Fruit fly (Drosophila melanogaster): ENCODE data around the gene CG7377.
A peak's percentile ranks its signal among the peaks of the same experiment; 100 is the strongest.

Gene CG7377

DNA sequence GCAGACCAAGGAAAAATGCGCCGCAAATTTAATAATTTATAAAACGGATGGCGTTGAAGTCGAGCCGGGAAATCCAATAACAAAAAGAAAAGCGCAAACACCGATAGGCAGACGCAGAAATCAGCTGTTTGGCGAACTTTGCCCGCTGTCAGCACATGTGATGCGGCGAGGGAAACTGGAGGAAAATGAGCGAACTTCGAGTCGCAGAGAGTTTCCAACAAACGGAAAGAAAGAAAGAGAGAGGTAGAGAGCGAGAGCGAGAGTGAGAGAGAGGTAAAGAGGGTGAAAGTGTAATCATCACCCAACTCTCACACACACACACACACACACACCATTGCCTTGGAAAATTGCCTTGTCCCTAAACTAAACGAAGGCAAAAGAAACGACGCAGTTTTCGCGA is 32.3 kb upstream of the CG7377 start (continued):
- TF ChIP-seq fkh (GFP tag; optimal IDR thresholded peaks at IDR 0.05): no peak
- TF ChIP-seq salr (GFP tag; optimal IDR thresholded peaks at IDR 0.05): peak in 1 of 2 experiments; percentile 11
- TF ChIP-seq OdsH (GFP tag; optimal IDR thresholded peaks at IDR 0.05): no peak
- TF ChIP-seq CG4318 (GFP tag; optimal IDR thresholded peaks at IDR 0.05): no peak
- TF ChIP-seq CG11762 (GFP tag; optimal IDR thresholded peaks at IDR 0.05; ENCODE audit: insufficient read depth): peak; percentile 8
- TF ChIP-seq svp (GFP tag): peak; percentile 74
- TF ChIP-seq CG6854 (GFP tag; optimal IDR thresholded peaks at IDR 0.05): no peak

- TF ChIP-seq Hr39 (GFP tag; optimal IDR thresholded peaks at IDR 0.05) (peak; percentile 33), ss (GFP tag; optimal IDR thresholded peaks at IDR 0.05) (peak; percentile 15 to 30), svp (GFP tag) (peak; percentile 98), fkh (GFP tag; optimal IDR thresholded peaks at IDR 0.05) (no peak), CG6163 (GFP tag; IDR thresholded peaks at IDR 0.05) (peak; percentile 34; the same call in 2 of the 3 replicates), CG10669 (GFP tag; optimal IDR thresholded peaks at IDR 0.05) (no peak), esn (GFP tag; optimal IDR thresholded peaks at IDR 0.05) (no peak)
Observed at dm6 chr3L:11560885-11561284, 28.6 kb upstream of the CG7377 start.

dm6 chr3L:11561946-11562760 is 27.3 kb upstream of the CG7377 start, which contains the start of the genes CG7394 and Mob2:
CG7394 (plus strand) TSS chr3L:11561996.
Mob2 (minus strand) TSS chr3L:11562233.
- TF ChIP-seq cyc (GFP tag; optimal IDR thresholded peaks at IDR 0.05) (peak; percentile 88), Ets96B (tag; optimal IDR thresholded peaks at IDR 0.05) (peak; percentile 85), Eip75B (GFP tag; optimal IDR thresholded peaks at IDR 0.05) (peak; percentile 84), Smox (GFP tag; optimal IDR thresholded peaks at IDR 0.05) (peak; percentile 92), fd59A (GFP tag; optimal IDR thresholded peaks at IDR 0.05) (peak; percentile 73), OdsH (GFP tag; optimal IDR thresholded peaks at IDR 0.05) (peak; percentile 92), CG11762 (GFP tag; optimal IDR thresholded peaks at IDR 0.05; ENCODE audit: insufficient read depth) (peak; percentile 68), svp (GFP tag) (peak; percentile 96), dsx (GFP tag; optimal IDR thresholded peaks at IDR 0.05; ENCODE audit: poor library complexity, severe bottlenecking) (peak; percentile 80), CG8632 (GFP tag; optimal IDR thresholded peaks at IDR 0.05) (peak; percentile 88), Sox14 (GFP tag; optimal IDR thresholded peaks at IDR 0.05) (peak; percentile 89), fd85E (GFP tag; optimal IDR thresholded peaks at IDR 0.05) (peak; percentile 63), eg (GFP tag; IDR thresholded peaks at IDR 0.05) (peak; percentile 91), Hr39 (GFP tag; optimal IDR thresholded peaks at IDR 0.05) (peak; percentile 88), Gug (GFP tag; IDR thresholded peaks at IDR 0.05) (peak; percentile 87), Sox15 (GFP tag; optimal IDR thresholded peaks at IDR 0.05) (peak; percentile 81), CG6792 (GFP tag; optimal IDR thresholded peaks at IDR 0.05) (peak; percentile 83), acj6 (GFP tag; optimal IDR thresholded peaks at IDR 0.05) (peak; percentile 91), Ets21C (GFP tag; optimal IDR thresholded peaks at IDR 0.05) (peak; percentile 72), Hr4 (GFP tag; optimal IDR thresholded peaks at IDR 0.05) (peak; percentile 93), CG6808 (GFP tag; optimal IDR thresholded peaks at IDR 0.05) (peak; percentile 70), topi (GFP tag; optimal IDR thresholded peaks at IDR 0.05) (peak; percentile 87), CG4318 (GFP tag; optimal IDR thresholded peaks at IDR 0.05) (peak; percentile 78), net (GFP tag; optimal IDR thresholded peaks at IDR 0.05) (peak; percentile 87), Blimp-1 (GFP tag; optimal IDR thresholded peaks at IDR 0.05) (peak; percentile 46), CG10631 (GFP tag; optimal IDR thresholded peaks at IDR 0.05) (peak; percentile 89), CG10669 (GFP tag; optimal IDR thresholded peaks at IDR 0.05) (peak; percentile 83), ss (GFP tag; optimal IDR thresholded peaks at IDR 0.05) (peak; percentile 48 to 69), dac (GFP tag; optimal IDR thresholded peaks at IDR 0.05) (peak; percentile 48), CG6276 (GFP tag; optimal IDR thresholded peaks at IDR 0.05) (peak; percentile 27), CG7368 (GFP tag; optimal IDR thresholded peaks at IDR 0.05) (peak; percentile 88), CG3032 (tag; optimal IDR thresholded peaks at IDR 0.05) (peak; percentile 80), Lpt (GFP tag; optimal IDR thresholded peaks at IDR 0.05) (peak; percentile 60), CG34406 (GFP tag; optimal IDR thresholded peaks at IDR 0.05) (peak; percentile 89), CG11294 (GFP tag; IDR thresholded peaks at IDR 0.05) (peak; percentile 77), Sox102F (GFP tag; optimal IDR thresholded peaks at IDR 0.05) (peak; percentile 90), CG16779 (tag; optimal IDR thresholded peaks at IDR 0.05) (no peak), CG8319 (GFP tag; optimal IDR thresholded peaks at IDR 0.05) (peak; percentile 74), CG31627 (GFP tag; optimal IDR thresholded peaks at IDR 0.05) (peak; percentile 88), CG6163 (GFP tag; IDR thresholded peaks at IDR 0.05) (peak; percentile 94)
